Fruit fly (Drosophila melanogaster): Measurements from ENCODE around the gene CG1146.
A peak's percentile ranks its signal among the peaks of the same experiment; 100 is the strongest.

CG1146 gene

DNA sequence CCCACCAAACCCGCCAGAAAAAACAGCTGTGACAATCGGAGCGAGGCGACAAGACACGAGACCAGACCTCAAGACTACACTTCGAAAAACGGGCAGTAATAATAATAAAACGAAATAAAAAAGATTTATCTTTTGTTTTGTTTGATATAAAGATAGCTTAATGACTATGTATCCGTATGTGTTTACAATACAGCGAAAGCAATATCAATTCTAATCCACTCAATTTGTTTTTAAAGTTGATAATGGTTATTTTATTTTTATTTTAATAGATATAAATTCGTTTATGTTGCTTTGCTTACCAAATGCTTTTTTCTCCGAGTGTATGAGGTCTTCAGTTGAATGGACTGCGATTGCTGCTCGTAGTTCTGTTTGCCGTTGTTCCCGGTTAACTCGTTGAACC lies 9.4 kb upstream of the CG1146 start:
- peak; percentile 71 for TF ChIP-seq Pif1B (GFP tag; optimal IDR thresholded peaks at IDR 0.05)
- peak; percentile 100 for TF ChIP-seq EcR (GFP tag; optimal IDR thresholded peaks at IDR 0.05)
- TF ChIP-seq CG34367 (tag; optimal IDR thresholded peaks at IDR 0.05): peak; percentile 84
- TF ChIP-seq CG15710 (tag; optimal IDR thresholded peaks at IDR 0.05): peak; percentile 94
- peak; percentile 53; the same call in 1 of the 2 replicates for TF ChIP-seq CG32121 (GFP tag; IDR thresholded peaks at IDR 0.05)
- peak; percentile 84 for TF ChIP-seq gl (tag; optimal IDR thresholded peaks at IDR 0.05)
- TF ChIP-seq CG10348 (GFP tag; IDR thresholded peaks at IDR 0.05): no peak
- TF ChIP-seq fd96Ca (GFP tag; IDR thresholded peaks at IDR 0.05): no peak
- peak; percentile 89 for TF ChIP-seq CG14655 (GFP tag; optimal IDR thresholded peaks at IDR 0.05)
- peak; percentile 74; the same call in 2 of the 3 replicates for TF ChIP-seq CG4496 (GFP tag; IDR thresholded peaks at IDR 0.05)
- peak; percentile 84 for TF ChIP-seq Pif1A (GFP tag; optimal IDR thresholded peaks at IDR 0.05)
- TF ChIP-seq rn (GFP tag; IDR thresholded peaks at IDR 0.05): peak; percentile 20; the same call in 1 of the 2 replicates
- peak; percentile 88 for TF ChIP-seq D1 (tag; optimal IDR thresholded peaks at IDR 0.05)
- TF ChIP-seq CG13204 (GFP tag; optimal IDR thresholded peaks at IDR 0.05): peak; percentile 74
- peak; percentile 67 for TF ChIP-seq CG12605 (GFP tag; IDR thresholded peaks at IDR 0.05)
- TF ChIP-seq Snoo (tag; optimal IDR thresholded peaks at IDR 0.05): peak; percentile 75
- TF ChIP-seq CG9948 (tag; optimal IDR thresholded peaks at IDR 0.05): peak; percentile 88
- TF ChIP-seq Ets98B (GFP tag; IDR thresholded peaks at IDR 0.05): peak; percentile 29
- TF ChIP-seq CG17806 (tag; optimal IDR thresholded peaks at IDR 0.05): peak; percentile 95
- peak; percentile 81 for TF ChIP-seq CG8301 (tag; optimal IDR thresholded peaks at IDR 0.05)
- TF ChIP-seq CG8159 (tag; optimal IDR thresholded peaks at IDR 0.05): peak; percentile 97

DNA sequence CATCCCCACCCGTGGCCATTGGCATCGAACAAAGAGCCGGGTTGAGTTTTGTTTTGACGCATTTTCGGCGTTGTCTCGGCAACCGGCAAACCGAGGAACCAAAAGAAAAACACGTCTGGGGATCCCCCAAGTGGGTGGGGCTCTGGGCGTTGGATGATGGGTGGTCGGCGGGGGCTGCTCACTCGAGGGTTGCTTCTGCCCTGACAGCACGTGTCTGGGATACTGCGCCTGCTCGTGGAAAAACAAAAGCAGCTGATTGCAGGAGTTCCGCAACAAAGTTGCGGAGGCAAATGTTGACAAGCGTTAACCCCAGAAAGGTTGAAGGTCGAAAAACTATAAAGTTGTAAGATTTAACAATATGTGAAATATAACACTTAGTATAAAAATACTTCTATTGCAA lies 8.1 kb upstream of the CG1146 start:
- TF ChIP-seq CG8159 (tag; optimal IDR thresholded peaks at IDR 0.05) (no peak), fd96Ca (GFP tag; IDR thresholded peaks at IDR 0.05) (no peak)

DNA sequence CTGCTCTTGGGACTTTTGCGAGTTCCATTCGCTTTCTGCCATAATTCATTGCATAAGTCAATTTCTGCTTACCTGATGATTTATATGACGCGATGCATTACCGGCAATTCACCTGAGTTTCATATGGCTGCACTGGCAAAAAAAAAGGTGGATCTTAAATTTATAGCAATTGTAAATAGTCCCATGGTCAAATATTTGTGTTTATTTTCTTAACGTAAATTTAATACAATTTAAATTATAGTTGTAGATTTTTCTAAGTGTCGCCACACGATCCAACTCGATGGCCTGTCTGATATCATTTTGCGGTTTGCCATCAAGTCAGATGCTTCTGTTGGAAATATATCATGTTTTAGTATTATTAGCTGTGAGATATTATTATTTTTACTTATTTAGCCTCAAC lies 7.1 kb upstream of the CG1146 start:
- TF ChIP-seq CG34367 (tag; optimal IDR thresholded peaks at IDR 0.05): no peak
- peak; percentile 52 for TF ChIP-seq Pif1A (GFP tag; optimal IDR thresholded peaks at IDR 0.05)
- TF ChIP-seq CG8159 (tag; optimal IDR thresholded peaks at IDR 0.05): peak; percentile 48
- TF ChIP-seq CG9948 (tag; optimal IDR thresholded peaks at IDR 0.05): peak; percentile 29
- no peak for TF ChIP-seq gl (tag; optimal IDR thresholded peaks at IDR 0.05)
- TF ChIP-seq CG12605 (GFP tag; IDR thresholded peaks at IDR 0.05): no peak
- TF ChIP-seq CG15710 (tag; optimal IDR thresholded peaks at IDR 0.05): peak; percentile 28
- peak; percentile 26; the same call in 1 of the 2 replicates for TF ChIP-seq CG32121 (GFP tag; IDR thresholded peaks at IDR 0.05)
- TF ChIP-seq EcR (GFP tag; optimal IDR thresholded peaks at IDR 0.05): no peak
- TF ChIP-seq CG14655 (GFP tag; optimal IDR thresholded peaks at IDR 0.05): peak; percentile 25
- peak; percentile 38; the same call in 1 of the 2 replicates for TF ChIP-seq Ets98B (GFP tag; IDR thresholded peaks at IDR 0.05)
- TF ChIP-seq Pif1B (GFP tag; optimal IDR thresholded peaks at IDR 0.05): peak; percentile 64
- TF ChIP-seq rn (GFP tag; IDR thresholded peaks at IDR 0.05): peak; percentile 51; the same call in 1 of the 2 replicates
- TF ChIP-seq Snoo (tag; optimal IDR thresholded peaks at IDR 0.05): no peak
- peak; percentile 18 for TF ChIP-seq CG8301 (tag; optimal IDR thresholded peaks at IDR 0.05)
- TF ChIP-seq D1 (tag; optimal IDR thresholded peaks at IDR 0.05): no peak
- TF ChIP-seq CG17806 (tag; optimal IDR thresholded peaks at IDR 0.05): peak; percentile 50
- peak; percentile 49; the same call in 2 of the 3 replicates for TF ChIP-seq CG4496 (GFP tag; IDR thresholded peaks at IDR 0.05)
- no peak for TF ChIP-seq CG13204 (GFP tag; optimal IDR thresholded peaks at IDR 0.05)
- no peak for TF ChIP-seq CG10348 (GFP tag; IDR thresholded peaks at IDR 0.05)
- peak; percentile 56; the same call in 1 of the 3 replicates for TF ChIP-seq fd96Ca (GFP tag; IDR thresholded peaks at IDR 0.05)

DNA sequence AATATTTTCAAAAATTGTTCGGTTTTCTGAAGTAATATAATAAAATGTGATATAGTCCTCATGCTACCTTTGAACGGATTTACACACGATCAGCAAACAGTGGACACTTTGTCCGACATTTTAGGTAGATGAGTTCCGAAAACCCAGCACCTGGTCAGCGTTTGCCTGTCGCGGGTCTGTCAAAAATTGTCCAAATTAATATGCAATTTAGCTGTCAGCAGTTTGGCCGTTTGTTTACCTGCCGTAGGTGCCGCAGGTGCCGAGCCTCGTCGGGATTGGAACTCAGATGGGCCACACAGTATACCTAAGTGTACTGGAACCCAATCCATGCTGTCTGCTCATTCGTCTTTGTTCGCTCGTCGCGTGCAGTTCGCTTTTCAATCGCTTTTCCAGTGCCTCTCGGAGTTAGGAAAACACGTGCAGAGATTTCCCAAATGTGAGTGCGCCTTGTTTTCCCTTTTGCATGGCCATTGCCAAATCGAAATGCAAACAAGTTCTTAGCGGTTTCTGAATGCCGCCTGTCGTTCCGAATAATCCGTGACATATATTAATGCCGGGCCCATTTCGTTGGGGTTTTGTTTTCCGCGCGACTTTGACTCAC lies 5.6 kb upstream of the CG1146 start:
- TF ChIP-seq CG9948 (tag; optimal IDR thresholded peaks at IDR 0.05): no peak

DNA sequence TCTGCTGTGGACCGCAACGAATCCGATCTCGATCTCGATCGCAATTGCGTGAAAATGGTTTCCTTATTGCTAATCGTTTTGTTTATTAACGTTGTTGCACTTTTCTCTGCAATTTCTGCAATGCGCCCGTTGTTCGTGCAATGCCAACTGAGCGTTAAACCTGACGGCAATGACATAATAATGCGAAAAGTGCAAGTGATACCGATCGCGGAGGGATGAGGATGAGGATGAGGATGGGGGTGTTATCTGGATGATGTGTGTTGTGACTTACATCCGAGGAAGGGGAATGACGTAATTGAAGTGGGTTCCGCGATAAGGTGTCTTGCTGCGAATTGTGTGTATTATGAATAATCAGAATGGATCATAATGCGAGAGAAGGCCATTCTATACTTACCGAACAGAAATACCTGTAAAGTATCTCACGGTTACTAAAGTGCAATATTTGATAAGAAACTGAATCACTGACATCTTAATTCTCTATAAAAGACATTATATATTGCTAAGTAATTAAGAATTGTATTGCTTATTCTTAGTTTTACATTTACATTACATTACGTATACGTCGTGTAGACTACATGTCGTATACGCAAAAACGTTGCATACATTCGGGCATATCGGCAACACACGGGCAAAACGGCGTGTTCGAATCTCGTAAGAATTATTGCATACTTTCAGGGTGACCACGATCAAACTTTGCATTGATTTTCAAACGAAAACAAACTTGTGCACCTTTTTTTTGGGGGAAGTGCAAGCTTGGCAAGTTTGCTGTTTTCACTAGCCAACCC lies 3.1 kb upstream of the CG1146 start:
- TF ChIP-seq EcR (GFP tag; optimal IDR thresholded peaks at IDR 0.05): no peak
- TF ChIP-seq CG4496 (GFP tag; IDR thresholded peaks at IDR 0.05): no peak
- TF ChIP-seq CG10348 (GFP tag; IDR thresholded peaks at IDR 0.05): no peak
- no peak for TF ChIP-seq CG15710 (tag; optimal IDR thresholded peaks at IDR 0.05)
- no peak for TF ChIP-seq CG34367 (tag; optimal IDR thresholded peaks at IDR 0.05)
- no peak for TF ChIP-seq CG17806 (tag; optimal IDR thresholded peaks at IDR 0.05)
- no peak for TF ChIP-seq fd96Ca (GFP tag; IDR thresholded peaks at IDR 0.05)
- no peak for TF ChIP-seq Pif1A (GFP tag; optimal IDR thresholded peaks at IDR 0.05)
- TF ChIP-seq rn (GFP tag; IDR thresholded peaks at IDR 0.05): no peak
- no peak for TF ChIP-seq CG32121 (GFP tag; IDR thresholded peaks at IDR 0.05)
- TF ChIP-seq CG8159 (tag; optimal IDR thresholded peaks at IDR 0.05): no peak
- no peak for TF ChIP-seq CG8301 (tag; optimal IDR thresholded peaks at IDR 0.05)
- TF ChIP-seq CG13204 (GFP tag; optimal IDR thresholded peaks at IDR 0.05): no peak
- no peak for TF ChIP-seq D1 (tag; optimal IDR thresholded peaks at IDR 0.05)
- no peak for TF ChIP-seq CG14655 (GFP tag; optimal IDR thresholded peaks at IDR 0.05)
- TF ChIP-seq CG9948 (tag; optimal IDR thresholded peaks at IDR 0.05): no peak

DNA sequence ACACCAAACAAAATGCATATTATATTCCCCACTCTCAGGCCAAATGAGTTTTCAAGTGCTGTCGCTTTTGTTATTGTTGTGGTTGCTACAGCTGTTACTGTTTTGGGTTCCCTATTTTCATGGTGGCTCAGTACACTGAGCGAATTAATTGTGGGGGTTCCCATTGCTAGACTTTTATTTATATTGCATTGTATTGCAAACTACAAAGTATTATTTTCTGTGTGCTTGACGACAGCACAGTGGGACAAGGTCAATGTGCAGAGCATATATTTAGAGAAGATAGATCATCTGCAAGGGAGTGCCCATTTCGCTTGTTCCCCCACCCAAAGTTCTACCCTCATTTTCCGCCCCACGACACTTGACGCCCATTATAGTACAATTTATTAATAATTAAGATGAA lies 2.1 kb upstream of the CG1146 start:
- TF ChIP-seq Pif1A (GFP tag; optimal IDR thresholded peaks at IDR 0.05) (peak; percentile 50), Pif1B (GFP tag; optimal IDR thresholded peaks at IDR 0.05) (peak; percentile 65), CG9948 (tag; optimal IDR thresholded peaks at IDR 0.05) (peak; percentile 54), gl (tag; optimal IDR thresholded peaks at IDR 0.05) (no peak), CG32121 (GFP tag; IDR thresholded peaks at IDR 0.05) (0 out of 2 replicates have a peak, but pooled peaks have one; percentile 24), CG34367 (tag; optimal IDR thresholded peaks at IDR 0.05) (peak; percentile 11), CG12605 (GFP tag; IDR thresholded peaks at IDR 0.05) (no peak), CG17806 (tag; optimal IDR thresholded peaks at IDR 0.05) (peak; percentile 60), Ets98B (GFP tag; IDR thresholded peaks at IDR 0.05) (no peak), CG15710 (tag; optimal IDR thresholded peaks at IDR 0.05) (peak; percentile 4), CG14655 (GFP tag; optimal IDR thresholded peaks at IDR 0.05) (peak; percentile 73), CG8159 (tag; optimal IDR thresholded peaks at IDR 0.05) (peak; percentile 43), CG8301 (tag; optimal IDR thresholded peaks at IDR 0.05) (peak; percentile 49)

Measured in whole organism, pupa.